Fruit fly (Drosophila melanogaster) whole organism, adult: Measurements from ENCODE around the gene CG14120.
A peak's percentile ranks its signal among the peaks of the same experiment; 100 is the strongest.

ENCODE experiments used
- CG11617 ChIP-seq: fragments of 200-800 bp; sonication (Bioruptor generic); optimal IDR thresholded peaks from 2 replicates; lab custom pipeline; 2017; ENCODE audit warnings: mild to moderate bottlenecking, missing biosample characterization, missing genetic modification reagents, missing genetic modification characterization
- CG12768 ChIP-seq: fragments of 200-800 bp; sonication (Bioruptor generic); optimal IDR thresholded peaks from 2 replicates; lab custom pipeline; 2017; ENCODE audit warnings: missing biosample characterization, missing genetic modification characterization, mild to moderate bottlenecking, moderate library complexity, missing genetic modification reagents
- CG14711 ChIP-seq: fragments of 200-800 bp; sonication (Bioruptor generic); optimal IDR thresholded peaks from 2 replicates; lab custom pipeline; 2018; ENCODE audit warnings: missing biosample characterization, mild to moderate bottlenecking, missing genetic modification characterization, moderate library complexity
- CG1620 ChIP-seq: fragments of 200-800 bp; sonication (Bioruptor generic); optimal IDR thresholded peaks from 2 replicates; lab custom pipeline; 2016; ENCODE audit warnings: missing biosample characterization, missing genetic modification characterization
- CG33017 ChIP-seq: fragments of 200-800 bp; sonication (Bioruptor generic); optimal IDR thresholded peaks from 2 replicates; lab custom pipeline; 2018; ENCODE audit warnings: missing biosample characterization, mild to moderate bottlenecking, missing genetic modification characterization, moderate library complexity
- CG5204 ChIP-seq: fragments of 200-800 bp; sonication (Bioruptor generic); optimal IDR thresholded peaks from 2 replicates; lab custom pipeline; 2016; ENCODE audit warnings: missing biosample characterization, missing genetic modification characterization
- CG7045 ChIP-seq: fragments of 200-800 bp; sonication (Bioruptor generic); optimal IDR thresholded peaks from 2 replicates; lab custom pipeline; 2017; ENCODE audit warnings: missing biosample characterization, mild to moderate bottlenecking, missing genetic modification characterization
- CG7101 ChIP-seq: fragments of 200-800 bp; sonication (Bioruptor generic); optimal IDR thresholded peaks from 2 replicates; lab custom pipeline; 2018; ENCODE audit warnings: missing biosample characterization, mild to moderate bottlenecking, missing genetic modification characterization, moderate library complexity
- Clk ChIP-seq: fragments of 200-800 bp; sonication (Bioruptor generic); optimal IDR thresholded peaks from 2 replicates; lab custom pipeline; 2017; ENCODE audit warnings: missing biosample characterization, missing genetic modification characterization
- Crg-1 ChIP-seq: fragments of 200-800 bp; sonication (Bioruptor generic); optimal IDR thresholded peaks from 2 replicates; lab custom pipeline; 2016; ENCODE audit warnings: missing biosample characterization, missing genetic modification characterization
- Hr96 ChIP-seq: fragments of 200-800 bp; sonication (Bioruptor generic); optimal IDR thresholded peaks from 2 replicates; lab custom pipeline; 2016; ENCODE audit warnings: missing biosample characterization, missing genetic modification characterization
- Mnt ChIP-seq: fragments of 200-800 bp; sonication (Bioruptor generic); optimal IDR thresholded peaks from 2 replicates; lab custom pipeline; 2016; ENCODE audit warnings: missing biosample characterization, mild to moderate bottlenecking, missing genetic modification characterization
- bab1 ChIP-seq: fragments of 200-800 bp; sonication (Bioruptor generic); optimal IDR thresholded peaks from 3 replicates; lab custom pipeline; 2019; ENCODE audit warnings: missing biosample characterization, mild to moderate bottlenecking, missing genetic modification characterization, moderate library complexity
- cic ChIP-seq: fragments of 200-800 bp; sonication (Bioruptor generic); optimal IDR thresholded peaks from 2 replicates; lab custom pipeline; 2017; ENCODE audit warnings: missing biosample characterization, mild to moderate bottlenecking, missing genetic modification characterization, moderate library complexity
- cnc ChIP-seq, 2 experiments: fragments of >200 bp; optimal IDR thresholded peaks; 2 replicates each; lab custom pipeline; 2017
- kay ChIP-seq: fragments of 200-800 bp; sonication (Bioruptor generic); peaks from one replicate; lab custom pipeline; 2016; ENCODE audit warnings: missing biosample characterization, missing genetic modification characterization, borderline replicate concordance
- ovo ChIP-seq: fragments of 200-800 bp; sonication (Bioruptor generic); optimal IDR thresholded peaks from 2 replicates; lab custom pipeline; 2016; ENCODE audit warnings: missing biosample characterization, missing genetic modification characterization
- pad ChIP-seq: fragments of 200-800 bp; sonication (Bioruptor generic); optimal IDR thresholded peaks from 3 replicates; lab custom pipeline; 2017; ENCODE audit warnings: missing biosample characterization, missing genetic modification characterization, mild to moderate bottlenecking, moderate library complexity, missing genetic modification reagents
- tj ChIP-seq: fragments of 200-800 bp; sonication (Bioruptor generic); optimal IDR thresholded peaks from 3 replicates; lab custom pipeline; 2017; ENCODE audit warnings: missing biosample characterization, mild to moderate bottlenecking, missing genetic modification characterization, moderate library complexity
- toe ChIP-seq: fragments of 200-800 bp; sonication (Bioruptor generic); optimal IDR thresholded peaks from 2 replicates; lab custom pipeline; 2016; ENCODE audit warnings: missing biosample characterization, missing genetic modification characterization

The CG14120 gene

DNA sequence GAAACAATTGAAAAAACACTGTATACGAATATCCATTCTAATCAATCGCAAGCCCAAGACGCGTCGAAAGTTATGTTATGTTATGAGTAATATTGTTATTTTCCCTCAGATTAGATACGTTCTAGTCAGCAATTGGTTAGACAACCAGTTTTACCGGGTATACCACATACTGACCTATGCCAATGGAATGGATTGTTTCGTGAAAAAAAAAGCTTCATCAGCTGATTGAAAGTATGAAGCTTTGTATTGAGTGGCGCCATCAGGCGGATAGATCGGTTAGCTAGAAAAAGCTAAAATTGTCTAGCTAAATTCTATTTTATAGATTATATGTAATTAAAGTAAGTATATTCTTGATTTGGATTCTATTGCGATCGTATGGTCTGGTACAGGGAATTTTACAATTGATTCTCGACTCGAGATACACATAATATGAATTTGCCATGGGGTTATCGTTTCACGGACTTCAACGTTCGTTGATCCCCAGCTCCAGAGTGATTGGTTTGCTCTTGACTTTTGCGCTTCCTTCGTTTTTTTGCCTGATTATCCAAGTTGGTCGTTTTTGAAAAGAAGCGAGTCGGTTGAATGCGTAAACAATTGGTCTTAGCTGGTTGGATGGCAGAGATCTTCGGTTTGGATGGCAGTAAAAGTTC, 17.9 kb downstream of the CG14120 start, which contains the start of gene CG12520:
Gene CG12520 (minus strand): TSS at position 159 of the 650 bp plus-strand sequence.
- TF ChIP-seq bab1 (peak; percentile 10), CG14711 (tag; lab: Kevin White, UChicago) (no peak), Clk (GFP tag; lab: Kevin White, UChicago) (no peak), kay (peak; percentile 89), pad (GFP tag; lab: Kevin White, UChicago) (no peak), ovo (no peak), CG7101 (tag; lab: Kevin White, UChicago) (no peak), tj (no peak), Hr96 (GFP tag; lab: Kevin White, UChicago) (no peak), CG5204 (no peak), CG7045 (GFP tag; lab: Kevin White, UChicago) (no peak)

DNA sequence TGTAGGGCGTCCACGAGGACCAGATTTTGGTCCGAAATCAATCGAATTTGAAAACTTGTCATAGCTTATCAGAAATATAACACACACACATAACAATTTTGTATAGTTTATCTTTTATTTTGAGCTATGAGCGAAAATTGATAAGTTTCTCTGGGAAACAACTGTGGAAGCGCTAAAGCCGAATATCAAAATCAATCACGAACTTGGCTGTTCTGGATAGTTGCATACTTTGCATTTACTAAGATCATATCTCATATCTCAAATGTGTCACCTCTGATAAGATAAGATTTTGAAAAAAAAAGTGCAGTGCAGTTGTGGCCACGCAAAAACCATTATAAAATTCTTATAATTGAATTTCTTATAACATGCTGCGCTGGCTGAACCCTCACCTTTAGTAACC, 18.8 kb downstream of the CG14120 start, which contains the start of gene CG32117:
Gene CG32117 (minus strand): TSS at position 101 of the 400 bp plus-strand sequence.
- no peak for TF ChIP-seq Clk (GFP tag; lab: Kevin White, UChicago)
- no peak for TF ChIP-seq CG5204
- TF ChIP-seq Crg-1 (GFP tag; lab: Kevin White, UChicago): no peak
- TF ChIP-seq CG14711 (tag; lab: Kevin White, UChicago): no peak
- TF ChIP-seq CG7045 (GFP tag; lab: Kevin White, UChicago): no peak
- TF ChIP-seq ovo: no peak

DNA sequence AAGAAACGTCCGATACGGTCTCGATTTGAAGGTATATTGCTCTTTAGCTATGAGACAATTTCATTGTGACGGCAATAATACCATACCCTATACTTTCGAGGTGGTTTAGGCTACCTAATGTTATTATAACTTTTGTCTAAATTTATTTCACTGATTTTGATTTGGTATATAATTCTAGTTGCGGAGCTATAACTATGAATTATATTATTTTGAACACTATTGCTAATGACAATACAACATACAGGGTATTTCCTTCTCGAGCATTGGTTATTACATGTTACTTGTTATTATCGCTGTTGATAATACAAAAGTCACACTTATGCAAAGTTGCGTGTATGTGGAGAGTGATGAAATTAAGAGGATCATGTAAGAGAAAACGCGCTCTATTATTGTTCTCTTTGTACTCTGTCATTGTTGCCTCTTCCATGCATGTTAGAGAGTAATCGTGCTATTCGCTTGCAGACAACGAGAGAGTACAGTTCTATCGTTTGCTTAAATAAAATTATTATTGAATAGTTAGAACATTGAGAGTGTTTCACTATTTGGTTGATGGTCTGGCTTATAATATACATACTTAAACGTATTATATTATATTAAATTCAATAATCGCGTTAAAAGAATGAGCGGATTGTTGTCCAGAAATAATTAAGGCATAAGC, 28.9 kb downstream of the CG14120 start, which contains the start of gene CG32115:
Gene CG32115 (minus strand): TSS at position 38 of the 658 bp plus-strand sequence.
- TF ChIP-seq cnc (optimal IDR thresholded peaks at IDR 0.05; lab: Kevin White, UChicago): no peak
- peak; percentile 97 for TF ChIP-seq CG33017 (tag; lab: Kevin White, UChicago)
- TF ChIP-seq tj: peak; percentile 75
- TF ChIP-seq toe (GFP tag; lab: Kevin White, UChicago): peak; percentile 86
- peak; percentile 98 for TF ChIP-seq CG12768 (GFP tag; lab: Kevin White, UChicago)
- peak; percentile 93 for TF ChIP-seq CG5204
- peak; percentile 93 for TF ChIP-seq kay
- TF ChIP-seq bab1: peak; percentile 93
- TF ChIP-seq cic: peak; percentile 74
- TF ChIP-seq Crg-1 (GFP tag; lab: Kevin White, UChicago): peak; percentile 73
- TF ChIP-seq Clk (GFP tag; lab: Kevin White, UChicago): peak; percentile 95
- TF ChIP-seq CG7045 (GFP tag; lab: Kevin White, UChicago): peak; percentile 97
- peak; percentile 97 for TF ChIP-seq CG7101 (tag; lab: Kevin White, UChicago)
- TF ChIP-seq pad (GFP tag; lab: Kevin White, UChicago): peak; percentile 86
- peak; percentile 95 for TF ChIP-seq CG14711 (tag; lab: Kevin White, UChicago)
- peak; percentile 68 for TF ChIP-seq Mnt (GFP tag; lab: Kevin White, UChicago)
- TF ChIP-seq ovo: peak; percentile 59
- TF ChIP-seq CG11617: peak; percentile 93
- TF ChIP-seq Hr96 (GFP tag; lab: Kevin White, UChicago): peak; percentile 80
- TF ChIP-seq CG1620 (GFP tag; lab: Kevin White, UChicago): peak; percentile 66

dm6 chr3L:12915431-12915830, 30.6 kb downstream of the CG14120 start:
- TF ChIP-seq cic (no peak), CG7101 (tag; lab: Kevin White, UChicago) (no peak), bab1 (no peak), CG12768 (GFP tag; lab: Kevin White, UChicago) (no peak), kay (no peak), CG7045 (GFP tag; lab: Kevin White, UChicago) (no peak), pad (GFP tag; lab: Kevin White, UChicago) (no peak), CG11617 (no peak), CG5204 (no peak), CG1620 (GFP tag; lab: Kevin White, UChicago) (no peak), Clk (GFP tag; lab: Kevin White, UChicago) (no peak), CG33017 (tag; lab: Kevin White, UChicago) (no peak), cnc (optimal IDR thresholded peaks at IDR 0.05; lab: Kevin White, UChicago) (no peak)
